Worm (Caenorhabditis elegans) whole organism, L4 larva: Measurements from ENCODE around the gene lgc-4.

Experiments
- arid-1 ChIP-seq: fragments of 200-800 bp; sonication (Bioruptor generic); conservative IDR thresholded peaks from 2 replicates; pipeline ENCODE4 v1.3.6; 2022; ENCODE audit warnings: missing genetic modification reagents, missing genetic modification characterization, missing compliant biosample characterization
- lin-39 ChIP-seq: fragments of 150-350 bp; optimal IDR thresholded peaks from 2 replicates; lab custom pipeline; 2014; ENCODE audit warnings: missing biosample characterization, missing genetic modification reagents, missing genetic modification characterization
- mxl-2 ChIP-seq: fragments of 200-800 bp; sonication (Bioruptor generic); conservative IDR thresholded peaks from 2 replicates; pipeline ENCODE4 v1.3.6; 2022; ENCODE audit warnings: missing genetic modification reagents, missing genetic modification characterization, missing compliant biosample characterization
- nhr-237 ChIP-seq: sonication (generic microtip); optimal IDR thresholded peaks from 2 replicates; lab custom pipeline; 2017; ENCODE audit warnings: missing biosample characterization, missing genetic modification characterization
- unc-62 ChIP-seq, 3 experiments: fragments of 150-350 bp in 1 of 3; sonication (generic microtip); optimal IDR thresholded peaks in 2 of 3; peaks in 1 of 3; 1 replicate in 1 of 3; 2 replicates in 2 of 3; lab custom pipeline; 2014 to 2017; ENCODE audit warnings: missing biosample characterization in 3 of 3, missing genetic modification characterization in 3 of 3, missing genetic modification reagents in 3 of 3, missing genotype in 1 of 3

ce11 chrX:9278653-9279052 is 36.6 kb upstream of the lgc-4 start, which contains the start of gene B0416.4:
- TF ChIP-seq lin-39 (tag; lab: Kevin White, UChicago) = no peak
- no peak for TF ChIP-seq mxl-2
- no peak for TF ChIP-seq unc-62 (GFP tag; optimal IDR thresholded peaks at IDR 0.05 in 1 of 2; lab: Kevin White, UChicago)
- no peak for TF ChIP-seq unc-62 (tag; optimal IDR thresholded peaks at IDR 0.05; lab: Kevin White, UChicago)
- TF ChIP-seq arid-1 = no peak
- TF ChIP-seq nhr-237 (tag; lab: Kevin White, UChicago) = no peak
